Worm (Caenorhabditis elegans) whole organism, L4 larva: ENCODE measurements around the gene cyp-25A2.

ENCODE experiments used
- ZK546.5 ChIP-seq, 2 experiments: sonication (generic microtip); optimal IDR thresholded peaks; 2 replicates each; lab custom pipeline; 2017; ENCODE audit warnings: missing biosample characterization in 2 of 2, missing genetic modification characterization in 2 of 2
- aly-2 ChIP-seq: sonication (generic microtip); optimal IDR thresholded peaks from 2 replicates; lab custom pipeline; 2018; ENCODE audit warnings: missing biosample characterization, missing genetic modification characterization
- ama-1 ChIP-seq: fragments of 150-350 bp; optimal IDR thresholded peaks from 2 replicates; lab custom pipeline; 2014; ENCODE audit warnings: inconsistent platforms, mixed read lengths
- ceh-28 ChIP-seq: fragments of 150-350 bp; optimal IDR thresholded peaks from 2 replicates; lab custom pipeline; 2014; ENCODE audit warnings: missing biosample characterization, missing genetic modification reagents, missing genetic modification characterization
- fos-1 ChIP-seq: fragments of 150-350 bp; optimal IDR thresholded peaks from 2 replicates; lab custom pipeline; 2014; ENCODE audit warnings: missing biosample characterization, missing genetic modification characterization
- lin-38 ChIP-seq: fragments of 200-800 bp; sonication (Bioruptor generic); IDR thresholded peaks from 2 replicates; pipeline ENCODE4 v1.3.6; 2022; ENCODE audit warnings: missing genetic modification reagents, missing genetic modification characterization, missing compliant biosample characterization
- nhr-11 ChIP-seq: fragments of 150-350 bp; optimal IDR thresholded peaks from 2 replicates; lab custom pipeline; 2014; ENCODE audit warnings: missing biosample characterization, missing genetic modification characterization
- nhr-41 ChIP-seq: fragments of 200-800 bp; sonication (Bioruptor generic); IDR thresholded peaks from 2 replicates; pipeline ENCODE4 v1.3.6; 2022; ENCODE audit warnings: missing genetic modification reagents, missing genetic modification characterization, missing compliant biosample characterization
- nhr-76 ChIP-seq: fragments of 150-350 bp; optimal IDR thresholded peaks from 2 replicates; lab custom pipeline; 2014; ENCODE audit warnings: missing biosample characterization, missing genetic modification characterization
- nhr-77 ChIP-seq: fragments of 150-350 bp; optimal IDR thresholded peaks from 2 replicates; lab custom pipeline; 2014; ENCODE audit warnings: missing biosample characterization, missing genetic modification characterization
- snpc-4 ChIP-seq: fragments of 150-350 bp; optimal IDR thresholded peaks from 2 replicates; lab custom pipeline; 2014; ENCODE audit warnings: missing biosample characterization, missing genetic modification characterization
- unc-39 ChIP-seq: sonication (generic microtip); optimal IDR thresholded peaks from 2 replicates; lab custom pipeline; 2017; ENCODE audit warnings: missing biosample characterization, missing genetic modification characterization
- ztf-11 ChIP-seq: fragments of 150-350 bp; optimal IDR thresholded peaks from 2 replicates; lab custom pipeline; 2014; ENCODE audit warnings: missing biosample characterization, missing genetic modification characterization

ce11 chrIII:3800934-3801252 is 34.1 kb upstream of the cyp-25A2 start:
- TF ChIP-seq lin-38 (GFP tag; lab: Robert Waterston, UW) (no peak), nhr-11 (tag; lab: Kevin White, UChicago) (no peak), aly-2 (no peak), ZK546.5 (tag; optimal IDR thresholded peaks at IDR 0.05; lab: Kevin White, UChicago) (no peak), ceh-28 (no peak), ama-1 (lab: Kevin White, UChicago) (no peak), fos-1 (tag; lab: Kevin White, UChicago) (no peak), ztf-11 (no peak), snpc-4 (tag; lab: Kevin White, UChicago) (no peak), nhr-76 (tag; lab: Kevin White, UChicago) (no peak), unc-39 (tag; lab: Kevin White, UChicago) (no peak), nhr-41 (no peak), nhr-77 (no peak)
